Fruit fly (Drosophila melanogaster) whole organism, larva: ENCODE results near the gene Klp67A.
A peak's percentile ranks its signal among the peaks of the same experiment; 100 is the strongest.

Experiments used
- noc ChIP-seq: fragments of 200-800 bp; sonication (Bioruptor generic); optimal IDR thresholded peaks from 3 replicates; lab custom pipeline; 2019; ENCODE audit warnings: missing biosample characterization, mild to moderate bottlenecking, missing genetic modification characterization, moderate library complexity

Klp67A gene

DNA sequence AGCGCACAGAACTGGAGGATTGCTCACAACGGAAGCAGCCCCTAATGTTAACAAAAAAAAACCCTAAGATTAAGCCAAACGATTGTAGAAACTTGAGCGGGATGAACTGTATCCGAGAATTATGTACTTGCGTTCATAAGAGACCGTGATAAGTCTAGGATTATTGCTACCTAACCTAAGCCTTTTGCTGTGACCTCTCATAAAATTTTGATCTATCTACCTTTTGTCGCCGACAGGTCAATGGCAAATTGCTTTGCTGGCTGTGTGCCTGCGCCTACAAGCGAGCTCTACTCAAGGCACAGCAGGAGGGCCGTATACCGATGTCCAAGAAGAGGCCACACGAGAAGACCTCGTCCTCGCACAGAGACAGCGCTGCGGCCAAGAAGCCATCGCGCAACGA, 1.8 kb upstream of the Klp67A start:
- TF ChIP-seq noc (tag; lab: Kevin White, UChicago) = no peak

DNA sequence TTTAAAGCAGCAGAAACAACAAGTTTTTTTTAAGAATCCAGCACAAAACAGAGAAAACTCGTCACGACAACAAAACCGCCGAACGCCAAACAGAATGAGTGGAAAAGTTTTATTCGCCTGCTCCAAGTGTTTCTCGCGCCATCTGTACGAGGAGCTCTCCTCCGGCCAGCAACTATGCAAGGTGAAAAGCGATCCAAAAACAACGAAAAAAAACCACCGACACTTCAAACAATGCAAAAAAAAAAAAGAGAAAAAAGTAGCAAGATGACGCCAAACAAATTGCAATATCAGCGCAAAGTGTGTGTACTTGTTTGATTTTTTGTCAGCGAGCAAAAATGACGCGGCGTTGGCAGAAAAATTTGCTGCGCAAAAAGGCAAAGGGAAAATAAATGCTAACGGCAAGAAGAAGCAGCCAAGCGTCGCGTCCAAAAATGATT, 603 bp upstream of the Klp67A start:
- TF ChIP-seq noc (tag; lab: Kevin White, UChicago) = no peak

DNA sequence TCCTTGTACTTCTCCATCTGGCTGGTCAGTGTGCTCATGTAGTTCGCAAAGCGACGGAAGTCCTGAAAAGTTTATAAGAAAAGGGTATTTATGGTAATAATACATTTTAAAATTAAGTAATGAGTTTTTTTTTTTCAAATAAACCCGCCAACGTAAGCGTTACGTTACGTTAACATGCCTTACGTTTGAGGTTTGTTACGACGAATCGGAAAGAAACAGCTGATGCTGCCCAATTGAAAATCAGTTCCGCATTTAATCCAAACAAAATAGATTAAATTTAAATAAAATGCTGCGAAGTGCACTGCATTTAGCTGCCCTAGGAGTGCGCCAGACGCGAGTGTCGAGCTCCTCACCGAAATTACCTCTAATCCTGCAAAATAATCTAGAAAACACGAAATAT, 2.7 kb downstream of the Klp67A start, which contains the start of gene mRRF1:
mRRF1 (plus strand) TSS at position 220 of the 400 bp plus-strand sequence.
- TF ChIP-seq noc (tag; lab: Kevin White, UChicago) = no peak

DNA sequence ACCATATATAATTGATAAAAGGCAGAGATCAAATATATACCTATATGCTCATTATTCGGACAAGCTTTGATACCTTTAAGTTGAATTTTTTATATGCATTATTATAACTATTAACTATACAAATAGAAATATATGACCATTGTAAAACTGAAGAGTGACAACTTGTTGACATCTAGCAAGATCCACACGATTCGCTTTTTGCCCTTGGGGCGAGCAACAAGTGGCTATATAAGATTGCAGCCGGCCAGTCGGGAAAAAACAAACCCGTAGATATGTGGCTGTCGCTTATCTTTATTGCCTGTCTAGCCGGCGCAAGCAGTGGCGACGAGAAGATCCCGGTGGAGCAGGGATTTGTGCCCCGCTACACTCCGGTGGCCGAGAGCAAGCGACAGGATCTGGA, 5.0 kb downstream of the Klp67A start, which contains the start of gene CG34456:
CG34456 (plus strand) TSS at position 215 of the 400 bp plus-strand sequence.
- peak; percentile 60 for TF ChIP-seq noc (tag; lab: Kevin White, UChicago)

DNA sequence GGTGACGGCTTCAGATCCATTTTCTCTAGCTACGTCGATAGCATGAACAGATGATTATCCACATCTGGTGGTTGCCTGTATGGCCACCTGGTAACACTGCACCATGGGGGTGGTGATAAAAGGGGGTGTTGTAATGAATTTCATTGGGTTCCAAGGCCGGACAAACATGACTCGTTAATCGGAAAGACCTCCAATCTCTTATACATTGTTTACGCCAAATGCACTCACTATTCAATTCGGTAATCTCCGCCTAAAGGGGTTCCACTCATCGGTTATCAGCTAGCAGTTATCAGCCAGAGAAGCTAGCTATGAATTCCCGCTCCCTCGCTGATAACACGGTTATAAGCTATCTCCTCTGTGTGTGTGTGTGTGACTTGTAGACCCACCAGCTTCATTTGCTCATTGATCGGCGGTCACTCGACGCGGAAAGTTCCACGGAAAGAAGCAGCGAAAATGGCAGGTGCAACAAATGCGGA, 6.6 kb downstream of the Klp67A start, which contains the start of gene Pdxk:
Pdxk (plus strand) TSS at position 100 of the 476 bp plus-strand sequence.
- peak; percentile 77 for TF ChIP-seq noc (tag; lab: Kevin White, UChicago)

DNA sequence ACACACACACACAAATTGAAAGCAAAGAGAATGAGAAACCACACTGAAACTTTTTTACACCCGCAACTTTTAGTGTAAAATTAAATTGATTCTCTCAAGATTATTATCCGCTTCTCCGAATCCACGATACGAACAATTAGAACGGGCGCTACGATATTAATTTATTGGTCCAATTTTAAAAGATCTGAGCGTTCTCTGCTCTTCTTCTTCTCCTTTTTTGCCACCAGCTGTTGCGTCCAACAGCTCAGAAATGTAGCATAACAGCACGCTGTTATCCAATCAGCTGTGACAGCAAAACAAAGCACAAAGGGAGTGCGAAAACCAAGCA, 8.2 kb downstream of the Klp67A start, which contains the start of the genes UGP and Svip:
UGP (minus strand) TSS at position 223 of the 328 bp plus-strand sequence.
Svip (plus strand) TSS at position 287 of the 328 bp plus-strand sequence.
- TF ChIP-seq noc (tag; lab: Kevin White, UChicago) = no peak

DNA sequence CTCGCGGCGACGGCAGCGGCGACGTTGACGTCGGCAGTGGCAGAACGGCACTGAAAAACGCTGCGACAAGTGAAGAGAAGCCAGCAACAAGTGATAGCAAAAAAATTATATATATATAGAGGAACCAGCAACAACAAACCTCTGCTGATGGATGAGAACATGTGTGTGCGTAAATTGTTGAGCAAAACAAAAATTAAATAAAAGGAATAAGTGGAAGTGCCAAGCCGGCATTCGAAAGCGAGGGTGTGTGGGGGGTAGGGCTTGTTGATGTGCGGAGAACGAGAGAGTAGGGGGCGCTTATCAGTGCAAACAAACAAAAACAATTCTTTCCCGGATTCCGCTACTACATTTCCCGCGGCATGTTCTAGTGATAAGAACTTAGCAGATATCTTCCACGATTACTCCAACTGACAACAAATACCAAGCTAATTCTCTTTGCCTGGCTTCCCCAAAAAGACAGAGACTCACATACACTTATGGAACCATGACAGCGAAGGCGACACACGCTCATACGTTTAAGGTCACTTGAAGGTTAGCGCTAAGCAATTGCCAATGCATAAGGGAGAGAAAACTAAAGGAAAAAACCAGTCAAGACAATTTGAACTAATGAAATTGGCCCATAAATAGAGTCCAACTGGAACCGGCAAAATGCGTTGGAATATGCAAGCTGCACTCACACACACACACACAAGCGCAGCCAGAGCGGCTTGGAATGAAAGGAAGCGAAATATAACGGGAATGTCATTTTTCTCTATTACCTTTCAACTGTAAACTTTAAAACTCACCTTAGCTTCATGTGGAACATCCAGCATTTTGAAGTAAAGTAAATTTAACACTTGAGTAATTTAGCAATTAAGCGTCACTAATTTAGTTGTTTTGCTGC, 8.8 kb downstream of the Klp67A start:
- peak; percentile 37 for TF ChIP-seq noc (tag; lab: Kevin White, UChicago)

DNA sequence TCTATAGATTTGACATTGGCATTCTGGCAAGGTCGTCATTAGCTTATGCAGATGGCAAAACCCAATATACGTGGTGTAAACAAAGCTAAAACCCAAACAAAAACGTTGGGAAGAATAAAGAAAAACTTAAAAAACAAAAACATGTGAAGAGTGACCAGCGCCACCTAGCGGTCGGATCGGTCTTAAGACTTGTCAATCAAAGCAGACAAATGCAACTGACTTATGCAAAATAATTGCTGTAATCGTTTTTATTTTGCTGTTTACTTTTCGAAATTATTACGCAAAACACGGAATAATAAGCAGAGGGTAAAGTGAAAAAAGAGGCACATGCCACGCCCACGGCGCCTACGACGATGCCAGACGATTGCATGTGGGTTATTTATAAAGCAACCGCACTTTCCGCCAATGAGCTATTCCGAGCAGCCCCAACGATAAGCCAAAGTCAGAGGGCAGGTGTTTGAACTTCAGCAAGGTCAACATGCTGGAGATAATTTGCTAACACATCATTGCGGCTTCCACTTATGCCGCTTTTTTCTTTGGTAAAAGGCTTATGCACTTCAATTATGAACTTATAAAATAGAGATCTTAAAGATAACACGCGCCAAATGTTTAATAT, 10.6 kb downstream of the Klp67A start:
- TF ChIP-seq noc (tag; lab: Kevin White, UChicago) = no peak

DNA sequence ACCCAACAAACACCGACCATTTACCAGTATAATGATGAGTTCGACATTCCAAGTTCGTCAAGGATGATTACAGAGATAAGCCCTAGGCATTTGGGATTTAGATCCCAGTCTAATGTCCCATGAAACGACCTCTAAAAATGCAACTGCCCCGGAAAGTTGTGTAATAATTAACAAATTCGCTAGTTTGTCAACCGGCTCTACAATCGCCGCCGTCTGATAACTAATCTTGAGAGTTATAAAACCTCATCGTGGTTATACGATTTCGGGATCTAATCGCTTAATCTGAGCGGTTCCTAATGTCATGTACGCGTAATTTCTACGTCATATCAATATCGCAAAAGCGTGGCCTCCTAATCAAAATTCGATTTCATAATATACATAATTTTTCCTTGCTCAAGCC, 11.3 kb downstream of the Klp67A start:
- no peak for TF ChIP-seq noc (tag; lab: Kevin White, UChicago)

DNA sequence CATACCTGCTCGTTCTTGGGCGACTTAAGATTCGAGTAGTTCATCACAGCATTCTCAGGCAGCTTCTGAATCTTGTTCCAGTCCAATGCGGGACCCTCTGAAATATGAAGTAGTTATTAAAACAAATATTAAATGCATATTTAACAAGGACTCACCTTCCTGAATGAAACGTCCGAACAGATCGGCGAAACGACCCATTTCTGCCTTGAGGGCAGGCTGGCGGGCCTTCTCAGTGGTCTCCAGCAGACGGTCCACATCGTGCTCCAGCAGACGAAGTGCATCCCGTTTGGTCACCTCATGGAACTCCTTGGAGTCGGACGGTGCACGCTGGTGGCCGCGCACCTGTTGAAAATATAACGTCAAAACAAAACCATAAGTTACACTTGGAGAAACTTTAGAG, 13.1 kb downstream of the Klp67A start, which contains the start of gene CG32040:
CG32040 (plus strand) TSS at position 301 of the 400 bp plus-strand sequence.
- no peak for TF ChIP-seq noc (tag; lab: Kevin White, UChicago)

DNA sequence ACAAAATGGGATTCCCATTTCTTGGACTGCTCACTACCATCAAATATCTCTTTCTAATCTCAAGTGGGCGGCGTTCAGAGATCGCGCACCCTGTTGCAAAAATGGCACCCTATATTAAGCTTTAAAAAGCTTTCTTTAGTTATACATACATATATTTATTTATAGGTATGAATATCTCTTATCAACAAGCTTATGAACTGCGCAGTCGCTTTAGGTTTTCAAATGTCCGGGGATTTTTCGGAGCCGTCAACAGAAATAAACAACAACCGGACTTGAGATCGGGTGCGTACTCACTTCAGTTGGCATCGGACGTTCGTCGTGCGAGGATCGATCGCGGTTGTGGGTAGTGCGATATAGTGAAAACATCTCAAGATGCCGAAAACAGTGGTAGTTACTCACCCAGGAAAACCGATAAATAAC, 17.5 kb downstream of the Klp67A start, which contains the start of gene PGRP-LF:
PGRP-LF (plus strand) TSS at position 296 of the 420 bp plus-strand sequence.
- TF ChIP-seq noc (tag; lab: Kevin White, UChicago) = peak; percentile 52

DNA sequence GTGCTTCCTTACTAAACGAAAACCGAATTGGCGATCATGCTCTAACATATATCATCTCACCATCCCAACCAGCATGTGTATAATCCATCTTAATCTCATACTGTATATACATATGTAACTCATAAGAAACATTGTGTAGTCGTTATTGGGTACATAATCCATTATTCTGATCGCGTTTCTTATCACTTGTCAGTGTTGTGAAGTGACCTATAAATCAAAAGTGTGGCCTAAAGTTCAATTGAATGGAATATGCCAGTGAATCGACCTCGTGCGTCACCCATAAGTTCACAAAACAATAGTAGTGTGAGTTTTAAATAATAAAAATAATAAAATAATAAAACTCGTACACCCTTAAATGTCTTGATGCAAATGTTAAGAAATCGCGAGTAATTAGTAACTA, 21.7 kb downstream of the Klp67A start:
- TF ChIP-seq noc (tag; lab: Kevin White, UChicago) = no peak

DNA sequence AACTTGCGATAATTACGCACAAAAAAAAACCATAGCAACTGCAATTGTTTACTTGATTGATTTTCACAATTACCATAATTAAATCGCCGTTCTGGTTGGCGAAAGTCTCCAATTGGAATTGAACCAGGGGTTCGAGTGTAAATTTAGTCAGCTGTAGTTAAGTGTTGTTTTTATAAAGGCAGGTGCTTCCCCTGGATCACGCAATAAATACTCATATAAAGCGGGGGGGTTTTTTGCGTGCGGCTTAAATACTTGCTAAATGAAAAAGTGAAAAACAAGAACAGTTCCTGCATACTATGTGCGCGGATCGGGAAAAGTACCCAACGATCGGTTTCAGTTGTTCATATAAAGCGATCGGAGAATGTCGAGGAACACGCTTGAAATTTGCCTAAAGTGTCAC, 22.9 kb downstream of the Klp67A start:
- TF ChIP-seq noc (tag; lab: Kevin White, UChicago) = no peak

DNA sequence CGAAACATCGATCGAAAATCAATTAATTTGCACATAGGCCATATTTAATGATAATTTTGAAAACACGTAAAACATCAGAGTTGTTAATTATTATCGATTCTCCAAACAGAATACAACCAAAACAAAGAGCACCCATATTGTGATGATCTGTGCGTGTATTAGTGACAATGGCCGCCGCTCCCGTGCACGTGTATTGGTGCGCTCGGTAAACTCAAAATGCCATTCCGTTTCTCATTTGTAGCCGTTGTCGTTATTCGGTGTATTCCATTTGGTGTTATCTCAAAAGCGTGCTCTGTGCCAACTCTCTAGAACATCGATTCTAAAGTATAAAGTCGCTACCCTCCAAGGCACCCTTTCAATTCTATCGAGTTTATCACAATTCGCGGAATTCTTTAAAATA, 26.0 kb downstream of the Klp67A start:
- TF ChIP-seq noc (tag; lab: Kevin White, UChicago) = no peak

DNA sequence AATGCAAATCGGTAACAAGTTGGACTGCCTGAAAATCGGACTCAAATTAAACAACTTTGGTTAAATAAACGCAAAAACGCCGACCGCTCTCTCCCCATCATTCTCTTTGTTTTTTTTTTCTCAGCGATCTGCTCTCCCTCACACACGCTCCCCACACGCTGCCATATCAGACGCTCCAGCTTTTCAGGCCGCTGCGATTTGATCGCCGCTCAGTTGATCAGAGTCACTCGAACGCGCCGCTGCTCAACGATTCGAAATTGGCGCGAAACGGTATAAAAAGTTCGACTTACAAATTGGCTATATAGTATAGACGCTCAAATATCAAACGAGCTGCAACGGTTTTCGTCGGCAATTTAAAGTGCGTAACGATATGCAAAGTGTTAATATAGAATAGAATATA, 26.6 kb downstream of the Klp67A start:
- TF ChIP-seq noc (tag; lab: Kevin White, UChicago) = no peak

DNA sequence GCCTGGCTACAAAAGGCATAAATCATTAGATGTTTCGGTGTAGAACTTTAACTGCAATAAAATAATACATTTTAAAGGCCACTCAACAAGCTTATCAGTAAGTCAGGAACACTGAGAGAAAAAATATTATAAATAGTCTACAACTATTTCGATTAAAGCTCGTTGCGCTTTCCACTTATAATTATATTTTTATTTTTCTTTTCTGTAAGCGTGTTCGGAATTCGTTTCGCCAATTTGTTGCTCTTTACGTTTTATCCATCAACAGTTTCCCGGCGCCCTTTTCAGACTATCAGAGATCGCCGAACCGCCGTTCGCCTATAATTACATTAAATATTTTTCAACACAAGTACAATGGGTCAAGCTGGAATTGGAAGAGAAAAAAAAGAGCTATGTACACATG, 27.8 kb downstream of the Klp67A start:
- peak; percentile 70 for TF ChIP-seq noc (tag; lab: Kevin White, UChicago)
